Fruit fly (Drosophila melanogaster): ENCODE results near the gene CG17032.

Gene CG17032

DNA sequence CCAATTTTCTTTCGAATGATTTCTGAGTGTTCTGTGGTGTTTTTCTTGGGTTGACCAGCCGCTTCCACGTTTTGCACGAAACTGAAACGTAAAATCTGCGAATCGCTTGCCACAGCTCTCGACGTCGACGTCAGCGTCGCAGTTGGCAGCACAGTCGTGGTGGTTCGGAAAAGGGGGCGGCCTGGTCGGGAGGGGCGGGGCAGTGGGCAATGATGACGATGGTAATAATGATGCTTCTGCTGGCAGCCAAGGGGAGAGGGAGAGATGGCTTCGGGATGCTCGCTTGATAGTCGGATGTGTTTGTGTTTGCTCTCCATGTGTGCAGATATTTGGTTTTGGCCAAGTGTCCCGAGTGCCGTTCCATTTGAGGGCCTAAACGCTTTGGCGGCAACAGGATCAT lies 5.7 kb upstream of the CG17032 start:
- TF ChIP-seq Vsx2 (GFP tag; optimal IDR thresholded peaks at IDR 0.05; ENCODE audit: partially characterized antibody) (no peak), dl (GFP tag; optimal IDR thresholded peaks at IDR 0.05; ENCODE audit: insufficient read depth in 1 of 2, partially characterized antibody in 2 of 2) (no peak), lola (GFP tag; optimal IDR thresholded peaks at IDR 0.05) (no peak), woc (GFP tag; optimal IDR thresholded peaks at IDR 0.05) (no peak), Hnf4 (GFP tag; optimal IDR thresholded peaks at IDR 0.05) (no peak), CG32264 (GFP tag; optimal IDR thresholded peaks at IDR 0.05) (no peak), sage (GFP tag; optimal IDR thresholded peaks at IDR 0.05) (no peak), N (GFP tag; optimal IDR thresholded peaks at IDR 0.05) (no peak), fru (GFP tag; optimal IDR thresholded peaks at IDR 0.05) (no peak), Dif (GFP tag; optimal IDR thresholded peaks at IDR 0.05; ENCODE audit: partially characterized antibody) (no peak), Myc (optimal IDR thresholded peaks at IDR 0.05) (no peak), Jra (GFP tag; optimal IDR thresholded peaks at IDR 0.05) (no peak), jim (GFP tag; optimal IDR thresholded peaks at IDR 0.05) (no peak)

DNA sequence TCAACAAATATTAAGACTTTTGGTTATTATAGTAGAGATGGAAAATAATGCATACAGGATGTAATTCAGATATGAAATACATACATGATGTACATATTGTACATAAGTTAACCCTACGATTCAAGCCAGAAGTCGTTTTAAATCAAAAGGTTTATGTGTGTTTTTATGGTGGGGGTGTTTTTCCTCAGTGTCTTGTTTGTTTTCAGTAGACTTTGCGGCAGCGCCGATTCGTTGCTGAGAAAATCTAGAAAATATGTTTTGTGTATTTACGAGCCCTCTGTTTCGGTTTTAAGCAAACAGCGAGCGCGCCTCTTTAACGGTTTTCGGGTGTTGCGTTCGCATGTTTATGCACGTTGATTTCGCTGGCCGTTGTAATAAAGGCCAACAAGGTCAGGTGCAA lies 4.8 kb upstream of the CG17032 start:
- no peak for TF ChIP-seq Dif (GFP tag; optimal IDR thresholded peaks at IDR 0.05; ENCODE audit: partially characterized antibody)

DNA sequence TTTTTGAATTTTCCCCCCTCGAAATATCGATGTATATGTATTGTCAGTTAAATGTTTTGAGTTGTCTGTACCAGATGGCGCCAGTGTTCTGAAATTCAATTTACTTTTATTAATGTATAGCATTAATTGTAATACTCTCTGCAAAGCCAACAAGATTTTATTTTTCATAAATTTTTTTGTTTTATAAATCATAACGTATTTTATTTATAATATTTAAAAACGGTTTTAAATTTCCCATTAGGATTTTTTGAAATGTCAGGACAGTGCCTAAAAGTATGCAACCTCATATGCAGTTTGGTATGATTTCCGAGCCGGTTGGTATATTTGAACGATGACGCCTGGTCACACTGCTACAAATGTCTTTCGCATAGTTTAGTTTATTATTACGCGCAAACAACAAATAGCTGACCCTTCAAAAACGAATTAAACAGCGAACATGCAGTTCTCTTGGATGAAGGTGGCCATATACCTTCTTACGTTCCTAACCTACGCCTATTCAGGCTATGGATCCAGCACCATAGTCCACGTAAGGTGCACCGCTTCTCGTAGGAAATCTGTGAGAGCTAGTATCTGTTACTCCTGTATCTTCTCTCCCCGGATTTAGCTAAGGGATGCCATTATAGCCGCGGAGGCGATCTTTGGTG lies 3.7 kb upstream of the CG17032 start, which contains the start of the genes Pka-C3 and GXIVsPLA2:
TSS of gene Pka-C3 (minus strand) at position 14 of the 644 bp plus-strand sequence.
TSS of gene GXIVsPLA2 (plus strand) at position 313 of the 644 bp plus-strand sequence.
- TF ChIP-seq Dfd (GFP tag; optimal IDR thresholded peaks at IDR 0.05) (no peak), Myc (optimal IDR thresholded peaks at IDR 0.05) (peak; percentile 61)

DNA sequence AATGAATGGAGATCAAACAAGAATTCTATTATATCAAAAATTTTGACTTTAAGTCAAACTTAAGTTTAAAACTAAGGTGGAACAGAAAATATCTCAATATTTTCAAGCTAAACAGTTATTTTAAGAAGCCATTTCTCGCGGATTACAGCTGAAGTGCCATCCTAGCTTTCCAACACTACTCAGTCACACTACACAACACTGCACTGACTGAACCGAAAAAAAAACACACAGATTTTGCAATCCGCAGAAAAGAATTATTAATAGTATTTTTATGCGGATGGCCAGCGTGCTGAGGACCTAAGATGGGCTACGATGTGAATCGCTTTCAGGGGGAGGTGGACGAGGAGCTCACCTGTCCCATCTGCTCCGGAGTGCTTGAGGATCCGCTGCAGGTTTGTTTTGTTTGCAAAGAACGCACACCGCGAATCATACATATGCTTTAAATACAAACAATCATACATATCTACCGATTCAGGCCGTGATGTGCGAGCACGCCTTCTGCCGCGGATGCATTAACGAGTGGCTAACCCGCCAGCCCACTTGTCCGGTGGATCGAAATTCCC lies 2.1 kb upstream of the CG17032 start, which contains the start of gene elgi:
TSS of gene elgi (plus strand) at position 103 of the 563 bp plus-strand sequence.
- TF ChIP-seq tai (GFP tag; optimal IDR thresholded peaks at IDR 0.05), result no peak
- no peak for TF ChIP-seq dl (GFP tag; optimal IDR thresholded peaks at IDR 0.05; ENCODE audit: insufficient read depth in 1 of 2, partially characterized antibody in 2 of 2)
- peak; percentile 77 for TF ChIP-seq fru (GFP tag; optimal IDR thresholded peaks at IDR 0.05)
- peak; percentile 46 for TF ChIP-seq OdsH (GFP tag; optimal IDR thresholded peaks at IDR 0.05)
- no peak for TF ChIP-seq Hr78 (GFP tag; optimal IDR thresholded peaks at IDR 0.05)
- no peak for TF ChIP-seq CrebA (GFP tag; optimal IDR thresholded peaks at IDR 0.05; ENCODE audit: borderline replicate concordance)
- TF ChIP-seq CG9705 (GFP tag; optimal IDR thresholded peaks at IDR 0.05), result peak; percentile 49
- peak; percentile 85 for TF ChIP-seq woc (GFP tag; optimal IDR thresholded peaks at IDR 0.05)
- peak; percentile 47 for TF ChIP-seq CG32264 (GFP tag; optimal IDR thresholded peaks at IDR 0.05)
- TF ChIP-seq Dif (GFP tag; optimal IDR thresholded peaks at IDR 0.05; ENCODE audit: partially characterized antibody), result no peak
- TF ChIP-seq foxo (GFP tag; optimal IDR thresholded peaks at IDR 0.05), result peak in 1 of 2 experiments; percentile 82
- TF ChIP-seq Vsx2 (GFP tag; optimal IDR thresholded peaks at IDR 0.05; ENCODE audit: partially characterized antibody), result no peak
- TF ChIP-seq br (GFP tag; optimal IDR thresholded peaks at IDR 0.05), result peak; percentile 75
- no peak for TF ChIP-seq Jra (GFP tag; optimal IDR thresholded peaks at IDR 0.05)
- peak; percentile 58 for TF ChIP-seq HLH106 (tag; optimal IDR thresholded peaks at IDR 0.05)
- peak; percentile 51 for TF ChIP-seq psq (GFP tag; optimal IDR thresholded peaks at IDR 0.05)
- TF ChIP-seq Myc (optimal IDR thresholded peaks at IDR 0.05), result peak; percentile 88
- no peak for TF ChIP-seq Rel (GFP tag; optimal IDR thresholded peaks at IDR 0.05)
- peak; percentile 54 for TF ChIP-seq Rel (tag; optimal IDR thresholded peaks at IDR 0.05)
- no peak for TF ChIP-seq dsf (GFP tag; optimal IDR thresholded peaks at IDR 0.05; ENCODE audit: borderline replicate concordance)
- TF ChIP-seq brk (GFP tag; optimal IDR thresholded peaks at IDR 0.05), result no peak
- peak; percentile 10 for TF ChIP-seq Mio (GFP tag; optimal IDR thresholded peaks at IDR 0.05)
- TF ChIP-seq pan (optimal IDR thresholded peaks at IDR 0.05), result no peak
- no peak for TF ChIP-seq usp (GFP tag; optimal IDR thresholded peaks at IDR 0.05)
- no peak for TF ChIP-seq Dfd (GFP tag; optimal IDR thresholded peaks at IDR 0.05)
- TF ChIP-seq dmrt93B (GFP tag; optimal IDR thresholded peaks at IDR 0.05), result no peak
- peak; percentile 80 for TF ChIP-seq Hr83 (GFP tag; optimal IDR thresholded peaks at IDR 0.05; ENCODE audit: poor library complexity, severe bottlenecking)
- TF ChIP-seq GATAd (GFP tag; optimal IDR thresholded peaks at IDR 0.05), result no peak
- peak; percentile 60 for TF ChIP-seq Sp1 (GFP tag; optimal IDR thresholded peaks at IDR 0.05)
- no peak for TF ChIP-seq Abd-B (GFP tag; optimal IDR thresholded peaks at IDR 0.05)
- TF ChIP-seq Hnf4 (GFP tag; optimal IDR thresholded peaks at IDR 0.05), result no peak
- no peak for TF ChIP-seq N (GFP tag; optimal IDR thresholded peaks at IDR 0.05)
- peak; percentile 52 for TF ChIP-seq sv (GFP tag; optimal IDR thresholded peaks at IDR 0.05)
- peak; percentile 54 for TF ChIP-seq ey (GFP tag; optimal IDR thresholded peaks at IDR 0.05)
- TF ChIP-seq lola (GFP tag; optimal IDR thresholded peaks at IDR 0.05), result no peak
- no peak for TF ChIP-seq sage (GFP tag; optimal IDR thresholded peaks at IDR 0.05)
- TF ChIP-seq h (GFP tag; optimal IDR thresholded peaks at IDR 0.05), result peak; percentile 82
- TF ChIP-seq jim (GFP tag; optimal IDR thresholded peaks at IDR 0.05), result no peak
- TF ChIP-seq rgr (GFP tag; optimal IDR thresholded peaks at IDR 0.05), result peak; percentile 78
